Worm (Caenorhabditis elegans): Measurements from ENCODE around the gene D2024.18.

DNA sequence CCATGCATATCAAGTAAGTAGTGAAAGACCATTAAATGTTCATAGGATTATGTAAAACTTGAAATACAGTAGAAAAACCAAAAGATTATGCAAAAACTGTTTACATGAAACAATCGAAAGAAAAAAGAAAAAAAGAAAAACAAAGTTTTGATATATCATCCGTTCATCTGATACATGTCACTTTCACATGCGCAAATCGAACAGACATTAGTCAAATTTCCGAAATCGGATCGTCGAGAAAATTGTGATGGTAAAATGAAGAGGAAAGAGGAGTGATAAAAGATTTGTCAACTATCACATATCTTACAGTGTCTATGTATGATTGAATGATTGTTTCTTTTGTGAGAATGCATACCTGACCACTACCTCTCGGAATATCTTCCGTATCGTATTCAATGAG, 41.3 kb upstream of the D2024.18 start:
- TF ChIP-seq pqm-1 (tag; optimal IDR thresholded peaks at IDR 0.05) (no peak), pha-4 (tag; optimal IDR thresholded peaks at IDR 0.05) (no peak), lim-6 (tag; optimal IDR thresholded peaks at IDR 0.05) (no peak), ceh-30 (tag; optimal IDR thresholded peaks at IDR 0.05) (no peak), fkh-6 (tag; optimal IDR thresholded peaks at IDR 0.05) (no peak), hlh-6 (tag; optimal IDR thresholded peaks at IDR 0.05) (no peak)

Data from whole organism, late embryonic.